Worm (Caenorhabditis elegans) whole organism, L4/young adult: Measurements from ENCODE around the gene F09G2.1.

ENCODE experiments used
- W03F9.2 ChIP-seq: fragments of 150-350 bp; optimal IDR thresholded peaks from 2 replicates; lab custom pipeline; 2014; ENCODE audit warnings: missing biosample characterization, missing genetic modification characterization
- dao-5 ChIP-seq: sonication (generic microtip); optimal IDR thresholded peaks from 2 replicates; lab custom pipeline; 2016; ENCODE audit warnings: missing genotype, missing genetic modification characterization, moderate library complexity, missing compliant biosample characterization
- him-1 ChIP-seq: sonication (generic microtip); optimal IDR thresholded peaks from 2 replicates; lab custom pipeline; 2016; ENCODE audit warnings: missing genotype, missing genetic modification reagents, missing genetic modification characterization, missing compliant biosample characterization

DNA sequence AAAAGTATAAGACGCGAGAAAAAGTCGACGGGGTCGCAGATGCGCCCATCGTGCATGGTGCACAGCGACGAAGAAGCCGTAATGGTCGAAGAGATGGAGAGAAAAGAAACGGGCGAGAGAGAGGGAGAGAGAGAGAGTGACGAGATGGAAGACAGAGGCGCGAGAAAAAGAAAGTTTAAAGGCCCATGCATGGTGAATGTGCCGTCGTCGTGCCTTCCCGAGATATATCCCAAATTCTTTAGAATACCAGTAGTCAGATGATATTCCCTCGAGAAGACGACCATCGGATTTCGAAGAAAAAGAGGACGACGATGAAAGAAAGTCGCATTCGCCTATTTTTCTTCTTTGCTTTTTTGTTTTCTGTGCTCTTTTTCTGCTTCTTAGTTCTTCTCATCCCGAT, 16.0 kb downstream of the F09G2.1 start:
- TF ChIP-seq W03F9.2 (no peak), him-1 (tag; lab: Kevin White, UChicago) (peak; percentile 24), dao-5 (tag; lab: Kevin White, UChicago) (no peak)
